Worm (Caenorhabditis elegans): ENCODE measurements around the gene str-97.

The str-97 gene

ce11 chrV:16175757-16176156 lies 20.7 kb upstream of the str-97 start, which contains the start of gene cyp-33D1:
Gene cyp-33D1, minus strand, starts transcription at chrV:16175857.
- no peak for TF ChIP-seq ceh-14 (tag; optimal IDR thresholded peaks at IDR 0.05)
- no peak for TF ChIP-seq pag-3 (tag; optimal IDR thresholded peaks at IDR 0.05; ENCODE audit: borderline replicate concordance)
- TF ChIP-seq elt-2 (tag; optimal IDR thresholded peaks at IDR 0.05): no peak
- no peak for TF ChIP-seq ceh-6 (GFP tag; optimal IDR thresholded peaks at IDR 0.05)
- TF ChIP-seq gmeb-2 (tag; optimal IDR thresholded peaks at IDR 0.05): no peak
- TF ChIP-seq zip-5 (tag; optimal IDR thresholded peaks at IDR 0.05): no peak
- TF ChIP-seq pros-1 (tag; optimal IDR thresholded peaks at IDR 0.05): no peak
- TF ChIP-seq C38D4.7 (GFP tag; optimal IDR thresholded peaks at IDR 0.05): no peak
- no peak for TF ChIP-seq hlh-6 (tag; optimal IDR thresholded peaks at IDR 0.05)
- no peak for TF ChIP-seq unc-86 (tag; optimal IDR thresholded peaks at IDR 0.05)
- no peak for TF ChIP-seq ceh-9 (tag; optimal IDR thresholded peaks at IDR 0.05)
- TF ChIP-seq sdc-2 (tag; optimal IDR thresholded peaks at IDR 0.05): no peak
- TF ChIP-seq unc-42 (tag; optimal IDR thresholded peaks at IDR 0.05): no peak
- TF ChIP-seq pha-2 (tag; optimal IDR thresholded peaks at IDR 0.05): no peak
- TF ChIP-seq sox-4 (tag; optimal IDR thresholded peaks at IDR 0.05): no peak
- TF ChIP-seq ceh-19 (GFP tag; optimal IDR thresholded peaks at IDR 0.05): no peak

DNA sequence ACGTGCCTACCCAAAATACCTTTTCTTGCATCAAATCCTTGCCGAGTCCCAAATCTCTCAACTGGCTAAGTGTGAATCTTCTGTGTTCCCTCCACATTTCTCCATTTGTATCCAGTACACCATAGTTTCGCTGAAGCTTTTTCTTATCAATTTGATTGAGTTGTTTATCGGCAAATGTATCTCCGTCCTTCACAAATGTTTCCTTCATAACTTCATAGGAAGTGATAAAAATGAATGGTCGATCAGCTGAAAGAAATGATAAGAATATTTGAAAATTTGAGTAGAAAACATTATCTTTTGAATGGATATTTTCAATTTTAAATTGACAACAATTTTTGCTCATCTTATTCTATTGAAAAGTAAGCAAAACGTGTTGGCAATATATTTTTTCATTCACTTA lies 20.2 kb upstream of the str-97 start:
- TF ChIP-seq ceh-9 (tag; optimal IDR thresholded peaks at IDR 0.05) (no peak), elt-2 (tag; optimal IDR thresholded peaks at IDR 0.05) (peak; percentile 65)

ce11 chrV:16174109-16174508 lies 19.1 kb upstream of the str-97 start:
- no peak for TF ChIP-seq T23F11.4 (GFP tag; optimal IDR thresholded peaks at IDR 0.05)
- TF ChIP-seq elt-2 (tag; optimal IDR thresholded peaks at IDR 0.05): peak; percentile 93

DNA sequence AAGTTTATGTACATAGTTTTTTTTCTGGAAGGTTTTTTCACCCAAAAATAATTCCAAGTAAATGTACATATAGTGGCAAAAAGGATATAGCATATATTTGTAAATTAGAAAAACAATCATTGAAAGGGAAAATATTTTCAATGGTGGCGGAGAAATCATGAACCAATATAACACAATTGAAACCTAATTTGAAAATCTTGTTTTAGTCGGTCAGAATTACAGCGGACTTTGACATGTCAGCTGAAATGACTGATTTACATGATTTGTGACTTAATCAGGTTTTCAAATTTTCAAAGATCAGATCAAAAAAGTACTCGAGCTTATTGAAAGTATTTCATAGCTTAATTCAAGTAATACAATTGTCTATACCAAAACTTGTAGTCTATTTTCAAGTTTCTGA lies 16.7 kb upstream of the str-97 start, which contains the start of gene K05D4.9:
Gene K05D4.9, minus strand, starts transcription at position 101 of the 400 bp plus-strand sequence.
- TF ChIP-seq sox-4 (tag; optimal IDR thresholded peaks at IDR 0.05): no peak
- TF ChIP-seq ceh-24 (tag; optimal IDR thresholded peaks at IDR 0.05): no peak
- no peak for TF ChIP-seq pat-9 (tag; optimal IDR thresholded peaks at IDR 0.05)
- no peak for TF ChIP-seq ceh-14 (tag; optimal IDR thresholded peaks at IDR 0.05)
- no peak for TF ChIP-seq ttx-3 (tag; optimal IDR thresholded peaks at IDR 0.05)
- no peak for TF ChIP-seq tbx-7 (tag; optimal IDR thresholded peaks at IDR 0.05)
- TF ChIP-seq lim-6 (tag; optimal IDR thresholded peaks at IDR 0.05): no peak
- no peak for TF ChIP-seq nfya-1 (tag; optimal IDR thresholded peaks at IDR 0.05)
- no peak for TF ChIP-seq madf-2 (tag; optimal IDR thresholded peaks at IDR 0.05)

ce11 chrV:16169026-16169425 lies 14.0 kb upstream of the str-97 start, which contains the start of gene str-111:
Gene str-111, minus strand, starts transcription at chrV:16169126.
- no peak for TF ChIP-seq F13H6.1 (tag; optimal IDR thresholded peaks at IDR 0.05)
- no peak for TF ChIP-seq hlh-13 (GFP tag; optimal IDR thresholded peaks at IDR 0.05)
- TF ChIP-seq ceh-19 (GFP tag; optimal IDR thresholded peaks at IDR 0.05): no peak
- TF ChIP-seq hlh-15 (tag; optimal IDR thresholded peaks at IDR 0.05): no peak
- no peak for TF ChIP-seq T23F11.4 (GFP tag; optimal IDR thresholded peaks at IDR 0.05)
- TF ChIP-seq fkh-10 (GFP tag; optimal IDR thresholded peaks at IDR 0.05): no peak
- TF ChIP-seq ceh-24 (tag; optimal IDR thresholded peaks at IDR 0.05): no peak
- no peak for TF ChIP-seq sox-2 (GFP tag; IDR thresholded peaks at IDR 0.05)
- TF ChIP-seq lim-6 (tag; optimal IDR thresholded peaks at IDR 0.05): no peak
- no peak for TF ChIP-seq ztf-16 (tag; optimal IDR thresholded peaks at IDR 0.05)
- TF ChIP-seq C08G9.2 (tag; optimal IDR thresholded peaks at IDR 0.05): no peak

DNA sequence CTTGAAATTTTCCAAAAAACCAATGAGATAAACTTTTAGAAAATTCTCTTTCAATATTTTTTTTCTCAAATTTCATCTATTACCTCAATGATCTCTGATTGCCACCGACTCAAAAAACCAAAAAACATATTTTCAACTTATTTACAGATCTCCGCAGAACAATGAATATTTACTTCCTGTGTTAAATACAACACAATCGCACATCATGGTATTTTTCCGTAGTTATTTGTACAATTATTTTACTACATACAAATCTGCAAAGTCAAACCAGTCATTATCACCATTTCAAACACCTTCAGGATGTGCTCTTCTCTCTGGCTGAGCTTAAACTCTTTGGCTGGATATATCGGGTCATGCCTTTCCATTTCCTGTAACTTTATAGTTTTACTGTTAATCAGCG lies 10.9 kb upstream of the str-97 start, which contains the start of gene str-108:
Gene str-108, plus strand, starts transcription at position 301 of the 400 bp plus-strand sequence.
- no peak for TF ChIP-seq elt-2 (tag; optimal IDR thresholded peaks at IDR 0.05)
- TF ChIP-seq unc-42 (tag; optimal IDR thresholded peaks at IDR 0.05): no peak
- no peak for TF ChIP-seq ceh-48 (tag; optimal IDR thresholded peaks at IDR 0.05)
- no peak for TF ChIP-seq ceh-9 (tag; optimal IDR thresholded peaks at IDR 0.05)
- no peak for TF ChIP-seq sox-4 (tag; optimal IDR thresholded peaks at IDR 0.05)
- TF ChIP-seq pag-3 (tag; optimal IDR thresholded peaks at IDR 0.05; ENCODE audit: borderline replicate concordance): no peak
- no peak for TF ChIP-seq zip-5 (tag; optimal IDR thresholded peaks at IDR 0.05)

All from whole organism, late embryonic.